Fruit fly (Drosophila melanogaster) whole organism, embryonic: ENCODE measurements around the gene Spt7.

Source experiments
- BtbVII ChIP-seq: fragments of 200-800 bp; sonication (Bioruptor generic); optimal IDR thresholded peaks from 3 replicates; lab custom pipeline; 2017; ENCODE audit warnings: missing biosample characterization, mild to moderate bottlenecking, missing genetic modification characterization
- C15 ChIP-seq: fragments of 200-800 bp; sonication (Bioruptor generic); IDR thresholded peaks from 3 replicates; pipeline ENCODE4 v1.3.6; 2022; ENCODE audit warnings: missing biosample characterization, missing genetic modification characterization
- CG15011 ChIP-seq: fragments of 200-800 bp; sonication (Bioruptor generic); optimal IDR thresholded peaks from 3 replicates; lab custom pipeline; 2018; ENCODE audit warnings: missing biosample characterization, mild to moderate bottlenecking, missing genetic modification characterization
- CG15269 ChIP-seq: fragments of 200-800 bp; sonication (Bioruptor generic); optimal IDR thresholded peaks from 2 replicates; lab custom pipeline; 2018; ENCODE audit warnings: missing biosample characterization, mild to moderate bottlenecking, missing genetic modification characterization, moderate library complexity
- CG15601 ChIP-seq: fragments of 200-800 bp; sonication (Bioruptor generic); optimal IDR thresholded peaks from 3 replicates; lab custom pipeline; 2019; ENCODE audit warnings: missing biosample characterization, mild to moderate bottlenecking, missing genetic modification characterization, moderate library complexity
- CG16779 ChIP-seq: fragments of 200-800 bp; sonication (Bioruptor generic); IDR thresholded peaks from 2 replicates; pipeline ENCODE4 v1.3.6; 2022; ENCODE audit warnings: missing biosample characterization, missing genetic modification characterization
- CG17568 ChIP-seq: fragments of 200-800 bp; sonication (Bioruptor generic); optimal IDR thresholded peaks from 2 replicates; lab custom pipeline; 2018; ENCODE audit warnings: missing biosample characterization, mild to moderate bottlenecking, missing genetic modification characterization, moderate library complexity
- CG1832 ChIP-seq: fragments of 200-800 bp; sonication (Bioruptor generic); optimal IDR thresholded peaks from 2 replicates; lab custom pipeline; 2017; ENCODE audit warnings: missing biosample characterization, mild to moderate bottlenecking, missing genetic modification characterization, inconsistent platforms
- CG18619 ChIP-seq: fragments of 200-800 bp; sonication (Bioruptor generic); optimal IDR thresholded peaks from 3 replicates; lab custom pipeline; 2017; ENCODE audit warnings: missing biosample characterization, mild to moderate bottlenecking, missing genetic modification characterization
- CG2889 ChIP-seq: fragments of 200-800 bp; sonication (Bioruptor generic); IDR thresholded peaks from 3 replicates; pipeline ENCODE4 v1.3.6; 2022; ENCODE audit warnings: missing biosample characterization, missing genetic modification characterization
- CG30020 ChIP-seq: fragments of 200-800 bp; optimal IDR thresholded peaks from 2 replicates; lab custom pipeline; 2019; ENCODE audit warnings: missing biosample characterization, mild to moderate bottlenecking, missing genetic modification characterization, moderate library complexity
- CG34422 ChIP-seq: fragments of 200-800 bp; sonication (Bioruptor generic); IDR thresholded peaks from 3 replicates; pipeline ENCODE4 v1.3.6; 2022; ENCODE audit warnings: missing biosample characterization, missing genetic modification characterization
- CG43689 ChIP-seq: fragments of 200-800 bp; sonication (Bioruptor generic); IDR thresholded peaks from 2 replicates; pipeline ENCODE4 v1.3.6; 2022; ENCODE audit warnings: missing biosample characterization, missing genetic modification characterization
- CG5180 ChIP-seq: fragments of 200-800 bp; sonication (Bioruptor generic); optimal IDR thresholded peaks from 3 replicates; lab custom pipeline; 2017; ENCODE audit warnings: missing biosample characterization, missing genetic modification characterization, mild to moderate bottlenecking, moderate library complexity, missing genetic modification reagents
- CG5245 ChIP-seq: fragments of 200-800 bp; sonication (Bioruptor generic); optimal IDR thresholded peaks from 3 replicates; lab custom pipeline; 2016; ENCODE audit warnings: missing biosample characterization, missing genetic modification characterization
- CG6272 ChIP-seq: fragments of 200-800 bp; sonication (Bioruptor generic); IDR thresholded peaks from 2 replicates; pipeline ENCODE4 v1.3.6; 2022; ENCODE audit warnings: missing biosample characterization, missing genetic modification characterization
- CG6683 ChIP-seq: fragments of 200-800 bp; sonication (Bioruptor generic); optimal IDR thresholded peaks from 2 replicates; lab custom pipeline; 2017; ENCODE audit warnings: missing biosample characterization, mild to moderate bottlenecking, missing genetic modification characterization, missing genetic modification reagents
- CG6765 ChIP-seq: fragments of 200-800 bp; sonication (Bioruptor generic); optimal IDR thresholded peaks from 3 replicates; lab custom pipeline; 2017; ENCODE audit warnings: missing biosample characterization, mild to moderate bottlenecking, missing genetic modification characterization
- CG7271 ChIP-seq: fragments of 200-800 bp; sonication (Bioruptor generic); optimal IDR thresholded peaks from 2 replicates; lab custom pipeline; 2018; ENCODE audit warnings: missing biosample characterization, mild to moderate bottlenecking, missing genetic modification characterization, moderate library complexity
- CG7963 ChIP-seq: fragments of 200-800 bp; sonication (Bioruptor generic); IDR thresholded peaks from 3 replicates; pipeline ENCODE4 v1.3.6; 2022; ENCODE audit warnings: missing biosample characterization, missing genetic modification characterization; ENCODE audit not compliant: partially characterized antibody
- CG8765 ChIP-seq: fragments of 200-800 bp; sonication (Bioruptor generic); IDR thresholded peaks from 2 replicates; pipeline ENCODE4 v1.3.6; 2022; ENCODE audit warnings: missing biosample characterization, missing genetic modification characterization
- CHES-1-like ChIP-seq: fragments of 200-800 bp; sonication (Bioruptor generic); optimal IDR thresholded peaks from 2 replicates; lab custom pipeline; 2016; ENCODE audit warnings: missing biosample characterization, missing genetic modification characterization
- Dp ChIP-seq: fragments of 200-800 bp; sonication (Bioruptor generic); optimal IDR thresholded peaks from 2 replicates; lab custom pipeline; 2018; ENCODE audit warnings: missing biosample characterization, mild to moderate bottlenecking, missing genetic modification characterization, moderate library complexity
- Fer1 ChIP-seq: fragments of 200-800 bp; sonication (Bioruptor generic); optimal IDR thresholded peaks from 2 replicates; lab custom pipeline; 2017; ENCODE audit warnings: missing biosample characterization, mild to moderate bottlenecking, missing genetic modification characterization
- HLHmδ ChIP-seq: fragments of 200-800 bp; sonication (Bioruptor generic); optimal IDR thresholded peaks from 2 replicates; lab custom pipeline; 2018; ENCODE audit warnings: missing biosample characterization, mild to moderate bottlenecking, missing genetic modification characterization, moderate library complexity
- HmgD ChIP-seq: fragments of 200-800 bp; sonication (Bioruptor generic); optimal IDR thresholded peaks from 3 replicates; lab custom pipeline; 2016; ENCODE audit warnings: missing biosample characterization, missing genetic modification characterization
- Neu2 ChIP-seq: fragments of 200-800 bp; sonication (Bioruptor generic); optimal IDR thresholded peaks from 3 replicates; lab custom pipeline; 2016; ENCODE audit warnings: missing biosample characterization, missing genetic modification characterization, borderline replicate concordance
- Nf-YA ChIP-seq: fragments of 200-800 bp; sonication (Bioruptor generic); IDR thresholded peaks from 2 replicates; pipeline ENCODE4 v1.3.6; 2022; ENCODE audit warnings: missing biosample characterization, missing genetic modification characterization
- Nf-YB ChIP-seq: fragments of 200-800 bp; sonication (Bioruptor generic); optimal IDR thresholded peaks from 3 replicates; lab custom pipeline; 2019; ENCODE audit warnings: missing biosample characterization, mild to moderate bottlenecking, missing genetic modification characterization, moderate library complexity
- Ptx1 ChIP-seq: fragments of 200-800 bp; sonication (Bioruptor generic); IDR thresholded peaks from 2 replicates; pipeline ENCODE4 v1.3.6; 2022; ENCODE audit warnings: missing biosample characterization, missing genetic modification characterization
- Sox100B ChIP-seq: fragments of 200-800 bp; sonication (Bioruptor generic); optimal IDR thresholded peaks from 3 replicates; lab custom pipeline; 2018; ENCODE audit warnings: missing biosample characterization, mild to moderate bottlenecking, missing genetic modification characterization
- Spps ChIP-seq: fragments of 200-800 bp; sonication (Bioruptor generic); optimal IDR thresholded peaks from 2 replicates; lab custom pipeline; 2018; ENCODE audit warnings: missing biosample characterization, mild to moderate bottlenecking, missing genetic modification characterization
- Usf ChIP-seq: fragments of 200-800 bp; sonication (Bioruptor generic); optimal IDR thresholded peaks from 2 replicates; lab custom pipeline; 2017; ENCODE audit warnings: missing genotype, missing biosample characterization, missing genetic modification characterization
- bcd ChIP-seq: fragments of 200-800 bp; sonication (Bioruptor generic); optimal IDR thresholded peaks from 2 replicates; lab custom pipeline; 2017; ENCODE audit warnings: missing biosample characterization, mild to moderate bottlenecking, missing genetic modification characterization
- btn ChIP-seq: fragments of 200-800 bp; sonication (Bioruptor generic); optimal IDR thresholded peaks from 2 replicates; lab custom pipeline; 2016; ENCODE audit warnings: missing biosample characterization, missing genetic modification characterization
- en ChIP-seq: fragments of 200-800 bp; sonication (Bioruptor generic); optimal IDR thresholded peaks from 2 replicates; lab custom pipeline; 2016; ENCODE audit warnings: missing biosample characterization, missing genetic modification characterization
- fu2 ChIP-seq: fragments of 200-800 bp; sonication (Bioruptor generic); optimal IDR thresholded peaks from 2 replicates; lab custom pipeline; 2016; ENCODE audit warnings: missing biosample characterization, missing genetic modification characterization
- gem ChIP-seq: fragments of 200-800 bp; sonication (Bioruptor generic); optimal IDR thresholded peaks from 2 replicates; lab custom pipeline; 2019; ENCODE audit warnings: missing biosample characterization, mild to moderate bottlenecking, missing genetic modification characterization, moderate library complexity
- inv ChIP-seq: fragments of 200-800 bp; sonication (Bioruptor generic); IDR thresholded peaks from 2 replicates; pipeline ENCODE4 v1.3.6; 2022; ENCODE audit warnings: missing biosample characterization, missing genetic modification characterization; ENCODE audit not compliant: partially characterized antibody
- jing ChIP-seq: fragments of 200-800 bp; sonication (Bioruptor generic); optimal IDR thresholded peaks from 2 replicates; lab custom pipeline; 2018; ENCODE audit warnings: missing biosample characterization, mild to moderate bottlenecking, missing genetic modification characterization
- klu ChIP-seq: fragments of 200-800 bp; sonication (Bioruptor generic); IDR thresholded peaks from 2 replicates; pipeline ENCODE4 v1.3.6; 2022; ENCODE audit warnings: missing biosample characterization, missing genetic modification characterization
- luna ChIP-seq: fragments of 200-800 bp; sonication (Bioruptor generic); optimal IDR thresholded peaks from 2 replicates; lab custom pipeline; 2016; ENCODE audit warnings: missing biosample characterization, missing genetic modification characterization
- mam ChIP-seq: fragments of 200-800 bp; sonication (Bioruptor generic); optimal IDR thresholded peaks from 3 replicates; lab custom pipeline; 2016; ENCODE audit warnings: missing biosample characterization, missing genetic modification characterization
- odd ChIP-seq: fragments of 200-800 bp; sonication (Bioruptor generic); optimal IDR thresholded peaks from 2 replicates; lab custom pipeline; 2017; ENCODE audit warnings: missing biosample characterization, mild to moderate bottlenecking, missing genetic modification characterization
- pb ChIP-seq: fragments of 200-800 bp; sonication (Bioruptor generic); optimal IDR thresholded peaks from 3 replicates; lab custom pipeline; 2016; ENCODE audit warnings: missing biosample characterization, missing genetic modification characterization
- phol ChIP-seq: fragments of 200-800 bp; sonication (Bioruptor generic); optimal IDR thresholded peaks from 3 replicates; lab custom pipeline; 2018; ENCODE audit warnings: missing biosample characterization, mild to moderate bottlenecking, missing genetic modification characterization, moderate library complexity
- salm ChIP-seq: fragments of 200-800 bp; sonication (Bioruptor generic); optimal IDR thresholded peaks from 2 replicates; lab custom pipeline; 2018; ENCODE audit warnings: missing biosample characterization, mild to moderate bottlenecking, missing genetic modification characterization
- sug ChIP-seq: fragments of 200-800 bp; optimal IDR thresholded peaks from 2 replicates; lab custom pipeline; 2019; ENCODE audit warnings: missing biosample characterization, mild to moderate bottlenecking, missing genetic modification characterization, moderate library complexity

The Spt7 gene

dm6 chrX:17829083-17829997 is 20.9 kb upstream of the Spt7 start (continued):
- peak; percentile 57 for TF ChIP-seq odd (GFP tag; lab: Kevin White, UChicago)
- no peak for TF ChIP-seq Dp (GFP tag; lab: Kevin White, UChicago)
- TF ChIP-seq Ptx1 (GFP tag; lab: Robert Waterston, UW), result 0 out of 2 replicates have a peak, but pooled peaks have one; percentile 20
- TF ChIP-seq CG8765, result no peak; the same call in 1 of the 2 replicates
- TF ChIP-seq CG2889 (GFP tag; lab: Robert Waterston, UW), result no peak
- TF ChIP-seq BtbVII (GFP tag; lab: Kevin White, UChicago), result no peak
- TF ChIP-seq CG7963 (GFP tag; lab: Robert Waterston, UW), result no peak
- TF ChIP-seq bcd (GFP tag; lab: Kevin White, UChicago), result peak; percentile 51
- peak; percentile 58 for TF ChIP-seq Spps
- no peak for TF ChIP-seq luna (GFP tag; lab: Kevin White, UChicago)
- TF ChIP-seq Nf-YB, result peak; percentile 55
- peak; percentile 33 for TF ChIP-seq CG15011 (GFP tag; lab: Kevin White, UChicago)
- peak; percentile 50 for TF ChIP-seq salm (tag; lab: Kevin White, UChicago)
- no peak for TF ChIP-seq klu (GFP tag; lab: Robert Waterston, UW)
- peak; percentile 40 for TF ChIP-seq en (GFP tag; lab: Kevin White, UChicago)
- no peak for TF ChIP-seq CG6683
- peak; percentile 33 for TF ChIP-seq CG17568 (GFP tag; lab: Kevin White, UChicago)
- TF ChIP-seq jing (GFP tag; lab: Kevin White, UChicago), result peak; percentile 51
- TF ChIP-seq btn, result no peak
- TF ChIP-seq HLHmδ (GFP tag; lab: Kevin White, UChicago), result no peak
- no peak for TF ChIP-seq CG6272
- TF ChIP-seq HmgD (GFP tag; lab: Kevin White, UChicago), result no peak
- no peak for TF ChIP-seq CG16779 (GFP tag; lab: Robert Waterston, UW)
- peak; percentile 87 for TF ChIP-seq Sox100B (GFP tag; lab: Kevin White, UChicago)
- no peak for TF ChIP-seq CG6765
- no peak for TF ChIP-seq CG1832 (GFP tag; lab: Kevin White, UChicago)
- TF ChIP-seq CG5245 (GFP tag; lab: Kevin White, UChicago), result peak; percentile 8
- peak; percentile 21 for TF ChIP-seq Usf (GFP tag; lab: Kevin White, UChicago)
- peak; percentile 84 for TF ChIP-seq gem (tag; lab: Kevin White, UChicago)
- TF ChIP-seq Nf-YA (GFP tag; lab: Robert Waterston, UW), result no peak
- peak; percentile 62 for TF ChIP-seq CG15269 (tag; lab: Kevin White, UChicago)
- peak; percentile 85 for TF ChIP-seq phol (tag; lab: Kevin White, UChicago)
- TF ChIP-seq C15 (GFP tag; lab: Robert Waterston, UW), result no peak
- no peak for TF ChIP-seq CG43689 (GFP tag; lab: Robert Waterston, UW)
- 0 out of 3 replicates have a peak, but pooled peaks have one; percentile 17 for TF ChIP-seq CG34422 (GFP tag; lab: Robert Waterston, UW)
- TF ChIP-seq fu2 (GFP tag; lab: Kevin White, UChicago), result no peak
- no peak for TF ChIP-seq mam
- peak; percentile 26 for TF ChIP-seq CG30020 (tag; lab: Kevin White, UChicago)
- TF ChIP-seq CG7271 (tag; lab: Kevin White, UChicago), result peak; percentile 61
- TF ChIP-seq inv, result no peak
- no peak for TF ChIP-seq CHES-1-like (GFP tag; lab: Kevin White, UChicago)
- no peak for TF ChIP-seq Neu2 (GFP tag; lab: Kevin White, UChicago)
- peak; percentile 77 for TF ChIP-seq CG15601 (tag; lab: Kevin White, UChicago)
- TF ChIP-seq CG18619 (GFP tag; lab: Kevin White, UChicago), result peak; percentile 34
- no peak for TF ChIP-seq pb (GFP tag; lab: Kevin White, UChicago)
- peak; percentile 16 for TF ChIP-seq Fer1
- peak; percentile 62 for TF ChIP-seq CG5180
- no peak for TF ChIP-seq sug
